Worm (Caenorhabditis elegans) whole organism, L1 larva: ENCODE data around the gene F42G2.5.

Source experiments
- C34B4.2 ChIP-seq: sonication (generic microtip); optimal IDR thresholded peaks from 2 replicates; lab custom pipeline; 2017; ENCODE audit warnings: mild to moderate bottlenecking, missing genetic modification characterization, missing compliant biosample characterization
- ceh-90 ChIP-seq: sonication (generic microtip); optimal IDR thresholded peaks from 2 replicates; lab custom pipeline; 2016; ENCODE audit warnings: missing genetic modification characterization, missing compliant biosample characterization
- dpl-1 ChIP-seq, 3 experiments: fragments of 150-350 bp in 2 of 3; sonication (generic microtip) in 1 of 3; optimal IDR thresholded peaks; 2 replicates each; lab custom pipeline; 2014 to 2017; ENCODE audit warnings: missing biosample characterization in 3 of 3, missing genetic modification characterization in 3 of 3, missing genetic modification reagents in 3 of 3
- dsc-1 ChIP-seq: sonication (generic microtip); optimal IDR thresholded peaks from 2 replicates; lab custom pipeline; 2016; ENCODE audit warnings: mild to moderate bottlenecking, missing genetic modification characterization, missing compliant biosample characterization
- efl-1 ChIP-seq, 4 experiments: fragments of 150-350 bp; optimal IDR thresholded peaks in 3 of 4; peaks in 1 of 4; 1 replicate in 1 of 4; 2 replicates in 3 of 4; lab custom pipeline; 2014; ENCODE audit warnings: missing biosample characterization in 2 of 4, missing genetic modification characterization in 2 of 4, missing genetic modification reagents in 2 of 4
- efl-3 ChIP-seq: fragments of 200-800 bp; sonication (Bioruptor generic); optimal IDR thresholded peaks from 2 replicates; lab custom pipeline; 2018; ENCODE audit warnings: mild to moderate bottlenecking, missing genetic modification characterization, missing compliant biosample characterization
- egl-13 ChIP-seq: sonication (generic microtip); optimal IDR thresholded peaks from 2 replicates; lab custom pipeline; 2016; ENCODE audit warnings: missing genotype, missing genetic modification reagents, missing genetic modification characterization, missing compliant biosample characterization
- egl-27 ChIP-seq, 2 experiments: fragments of 150-350 bp in 1 of 2; sonication (generic microtip); optimal IDR thresholded peaks; 3 replicates each; lab custom pipeline; 2017 to 2018; ENCODE audit warnings: missing biosample characterization in 2 of 2, missing genetic modification characterization in 2 of 2, missing genetic modification reagents in 2 of 2
- fkh-4 ChIP-seq: sonication (generic microtip); optimal IDR thresholded peaks from 2 replicates; lab custom pipeline; 2016; ENCODE audit warnings: missing compliant biosample characterization, missing genetic modification characterization, borderline replicate concordance
- fos-1 ChIP-seq: fragments of 150-350 bp; optimal IDR thresholded peaks from 2 replicates; lab custom pipeline; 2014; ENCODE audit warnings: missing biosample characterization, missing genetic modification characterization
- grh-1 ChIP-seq: fragments of 200-800 bp; sonication (Bioruptor generic); IDR thresholded peaks from 2 replicates; pipeline ENCODE4 v1.3.6; 2022; ENCODE audit warnings: missing genetic modification reagents, missing genetic modification characterization, missing compliant biosample characterization
- irx-1 ChIP-seq: sonication (generic microtip); optimal IDR thresholded peaks from 2 replicates; lab custom pipeline; 2016; ENCODE audit warnings: missing genetic modification characterization, missing compliant biosample characterization
- isw-1 ChIP-seq: fragments of 200-800 bp; sonication (Bioruptor generic); IDR thresholded peaks from 2 replicates; pipeline ENCODE4 v1.3.6; 2022; ENCODE audit warnings: missing genetic modification characterization, missing compliant biosample characterization
- jun-1 ChIP-seq: fragments of 150-350 bp; optimal IDR thresholded peaks from 2 replicates; lab custom pipeline; 2014; ENCODE audit warnings: missing biosample characterization, missing genetic modification reagents, missing genetic modification characterization
- lin-14 ChIP-seq: fragments of 200-800 bp; sonication (Bioruptor generic); optimal IDR thresholded peaks from 2 replicates; lab custom pipeline; 2018; ENCODE audit warnings: mild to moderate bottlenecking, missing genetic modification characterization, moderate library complexity, missing compliant biosample characterization
- lin-15B ChIP-seq: fragments of 150-350 bp; sonication (generic microtip); optimal IDR thresholded peaks from 3 replicates; lab custom pipeline; 2014; ENCODE audit warnings: missing biosample characterization, missing genetic modification characterization
- lin-35 ChIP-seq, 2 experiments: fragments of 150-350 bp; optimal IDR thresholded peaks; 2 replicates each; lab custom pipeline; 2014; ENCODE audit warnings: missing biosample characterization in 2 of 2, missing genetic modification characterization in 2 of 2, missing genetic modification reagents in 2 of 2
- lin-39 ChIP-seq: fragments of 150-350 bp; optimal IDR thresholded peaks from 2 replicates; lab custom pipeline; 2014; ENCODE audit warnings: missing biosample characterization, missing genetic modification reagents, missing genetic modification characterization
- mab-9 ChIP-seq: fragments of 200-800 bp; sonication (Bioruptor generic); IDR thresholded peaks from 2 replicates; pipeline ENCODE4 v1.3.6; 2022; ENCODE audit warnings: missing genetic modification reagents, missing genetic modification characterization, missing compliant biosample characterization
- mdl-1 ChIP-seq, 2 experiments: fragments of 150-350 bp; optimal IDR thresholded peaks; 2 replicates each; lab custom pipeline; 2014 to 2017; ENCODE audit warnings: missing biosample characterization in 2 of 2, missing genetic modification characterization in 2 of 2, inconsistent platforms in 1 of 2
- nhr-11 ChIP-seq: fragments of 150-350 bp; optimal IDR thresholded peaks from 2 replicates; lab custom pipeline; 2014; ENCODE audit warnings: missing biosample characterization, missing genetic modification characterization
- nhr-12 ChIP-seq: sonication (generic microtip); optimal IDR thresholded peaks from 2 replicates; lab custom pipeline; 2017; ENCODE audit warnings: missing biosample characterization, missing genetic modification characterization
- nhr-19 ChIP-seq: fragments of 200-800 bp; sonication (Bioruptor generic); conservative IDR thresholded peaks from 2 replicates; pipeline ENCODE4 v1.3.6; 2022; ENCODE audit warnings: missing genetic modification characterization, missing compliant biosample characterization
- nhr-20 ChIP-seq: sonication (generic microtip); optimal IDR thresholded peaks from 2 replicates; lab custom pipeline; 2016; ENCODE audit warnings: mild to moderate bottlenecking, missing genetic modification characterization, missing compliant biosample characterization
- nhr-47 ChIP-seq: sonication (generic microtip); optimal IDR thresholded peaks from 2 replicates; lab custom pipeline; 2016; ENCODE audit warnings: mild to moderate bottlenecking, missing genetic modification characterization, moderate library complexity, missing compliant biosample characterization
- nhr-71 ChIP-seq: sonication (generic microtip); optimal IDR thresholded peaks from 2 replicates; lab custom pipeline; 2016; ENCODE audit warnings: mild to moderate bottlenecking, missing genetic modification characterization, moderate library complexity, missing compliant biosample characterization
- nhr-76 ChIP-seq: sonication (generic microtip); optimal IDR thresholded peaks from 2 replicates; lab custom pipeline; 2017; ENCODE audit warnings: missing biosample characterization, missing genetic modification characterization
- nhr-77 ChIP-seq: fragments of 150-350 bp; optimal IDR thresholded peaks from 2 replicates; lab custom pipeline; 2014; ENCODE audit warnings: missing biosample characterization, missing genetic modification characterization
- nhr-85 ChIP-seq: sonication (generic microtip); peaks from one replicate; lab custom pipeline; 2016; ENCODE audit warnings: missing genetic modification characterization, inconsistent platforms, missing compliant biosample characterization
- pax-3 ChIP-seq: fragments of 200-800 bp; sonication (Bioruptor generic); optimal IDR thresholded peaks from 2 replicates; lab custom pipeline; 2018; ENCODE audit warnings: mild to moderate bottlenecking, missing genetic modification characterization, moderate library complexity, missing compliant biosample characterization
- pqm-1 ChIP-seq: sonication (generic microtip); optimal IDR thresholded peaks from 3 replicates; lab custom pipeline; 2017; ENCODE audit warnings: missing biosample characterization, missing genetic modification characterization
- rnt-1 ChIP-seq: sonication (generic microtip); optimal IDR thresholded peaks from 2 replicates; lab custom pipeline; 2016; ENCODE audit warnings: mild to moderate bottlenecking, missing genetic modification characterization, moderate library complexity, missing compliant biosample characterization
- snpc-4 ChIP-seq: fragments of 150-350 bp; optimal IDR thresholded peaks from 2 replicates; lab custom pipeline; 2014; ENCODE audit warnings: missing biosample characterization, missing genetic modification characterization
- sup-37 ChIP-seq: fragments of 200-800 bp; sonication (Bioruptor generic); optimal IDR thresholded peaks from 2 replicates; lab custom pipeline; 2018; ENCODE audit warnings: mild to moderate bottlenecking, missing genetic modification characterization, missing compliant biosample characterization
- swsn-7 ChIP-seq: sonication (generic microtip); optimal IDR thresholded peaks from 2 replicates; lab custom pipeline; 2016; ENCODE audit warnings: missing genetic modification characterization, missing compliant biosample characterization
- tbx-2 ChIP-seq: sonication (generic microtip); optimal IDR thresholded peaks from 2 replicates; lab custom pipeline; 2016; ENCODE audit warnings: missing genetic modification characterization, missing compliant biosample characterization
- tlp-1 ChIP-seq: fragments of 150-350 bp; optimal IDR thresholded peaks from 2 replicates; lab custom pipeline; 2014; ENCODE audit warnings: missing biosample characterization, missing genetic modification characterization
- unc-62 ChIP-seq: fragments of 150-350 bp; optimal IDR thresholded peaks from 2 replicates; lab custom pipeline; 2014; ENCODE audit warnings: missing biosample characterization, missing genetic modification reagents, missing genetic modification characterization
- unc-98 ChIP-seq: fragments of 200-800 bp; sonication (Bioruptor generic); IDR thresholded peaks from 2 replicates; pipeline ENCODE4 v1.3.6; 2022; ENCODE audit warnings: missing genetic modification characterization, missing compliant biosample characterization
- vab-15 ChIP-seq: sonication (generic microtip); optimal IDR thresholded peaks from 2 replicates; lab custom pipeline; 2017; ENCODE audit warnings: missing genotype, mild to moderate bottlenecking, missing genetic modification characterization, missing compliant biosample characterization
- zag-1 ChIP-seq: fragments of 150-350 bp; optimal IDR thresholded peaks from 2 replicates; lab custom pipeline; 2014; ENCODE audit warnings: missing biosample characterization, missing genetic modification characterization
- zip-4 ChIP-seq: fragments of 200-800 bp; sonication (Bioruptor generic); optimal IDR thresholded peaks from 2 replicates; lab custom pipeline; 2018; ENCODE audit warnings: mild to moderate bottlenecking, missing genetic modification characterization, moderate library complexity, missing compliant biosample characterization
- ztf-11 ChIP-seq, 2 experiments: sonication (generic microtip); optimal IDR thresholded peaks; 2 replicates each; lab custom pipeline; 2016 to 2017; ENCODE audit warnings: missing genetic modification characterization in 2 of 2, missing biosample characterization in 1 of 2, missing compliant biosample characterization in 1 of 2
- ztf-4 ChIP-seq: fragments of 150-350 bp; optimal IDR thresholded peaks from 2 replicates; lab custom pipeline; 2014; ENCODE audit warnings: missing biosample characterization, missing genetic modification characterization

Gene F42G2.5

DNA sequence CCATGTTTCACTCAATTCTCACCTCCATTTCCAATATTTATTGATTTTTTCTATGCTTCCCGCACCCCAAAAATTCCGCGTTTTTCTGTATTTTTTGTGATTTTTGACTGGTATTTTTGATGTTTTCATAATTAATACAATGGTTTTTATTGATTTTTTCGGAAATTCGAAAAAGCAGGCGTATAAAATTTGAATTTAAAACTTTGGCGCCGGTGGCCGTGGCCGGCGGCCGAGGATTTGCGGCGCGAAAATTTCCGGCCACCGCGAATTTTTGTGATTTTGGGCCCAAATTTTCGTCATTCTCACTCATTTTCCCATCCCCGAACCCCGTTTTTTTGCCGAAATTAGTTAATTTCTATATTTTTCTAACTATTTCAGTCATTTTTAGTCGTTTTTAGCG lies 33.2 kb upstream of the F42G2.5 start (continued):
- no peak for TF ChIP-seq ztf-4 (tag; lab: Kevin White, UChicago)
- TF ChIP-seq nhr-19: peak; percentile 70
- peak; percentile 69 for TF ChIP-seq nhr-47 (tag; lab: Kevin White, UChicago)
- no peak for TF ChIP-seq egl-27 (tag; optimal IDR thresholded peaks at IDR 0.05; lab: Kevin White, UChicago)
- TF ChIP-seq nhr-71: peak; percentile 74
- TF ChIP-seq unc-62: no peak
- peak; percentile 46 for TF ChIP-seq swsn-7 (tag; lab: Kevin White, UChicago)
- peak; percentile 38 for TF ChIP-seq fkh-4 (tag; lab: Kevin White, UChicago)
- TF ChIP-seq ceh-90 (tag; lab: Kevin White, UChicago): peak; percentile 89
- peak; percentile 67 for TF ChIP-seq pax-3 (tag; lab: Kevin White, UChicago)
- peak in 1 of 2 experiments; percentile 68 for TF ChIP-seq ztf-11 (tag; optimal IDR thresholded peaks at IDR 0.05; lab: Kevin White, UChicago)
- TF ChIP-seq nhr-20: peak; percentile 47
- no peak for TF ChIP-seq sup-37 (GFP tag; lab: Kevin White, UChicago)
- TF ChIP-seq grh-1: 0 out of 2 replicates have a peak, but pooled peaks have one; percentile 53
- no peak for TF ChIP-seq fos-1 (tag; lab: Kevin White, UChicago)
- no peak for TF ChIP-seq tlp-1 (tag; lab: Kevin White, UChicago)
- peak; percentile 81 for TF ChIP-seq irx-1 (tag; lab: Kevin White, UChicago)
- no peak for TF ChIP-seq nhr-77 (tag; lab: Kevin White, UChicago)
- peak; percentile 45 for TF ChIP-seq isw-1 (GFP tag; lab: Robert Waterston, UW)
- peak; percentile 18 for TF ChIP-seq jun-1 (tag; lab: Kevin White, UChicago)
- no peak for TF ChIP-seq lin-39 (tag; lab: Kevin White, UChicago)
- TF ChIP-seq zag-1: no peak
- TF ChIP-seq rnt-1: peak; percentile 93
- peak; percentile 55 for TF ChIP-seq dsc-1 (tag; lab: Kevin White, UChicago)
- TF ChIP-seq unc-98 (GFP tag; lab: Robert Waterston, UW): peak; percentile 59; the same call in 1 of the 2 replicates
- no peak for TF ChIP-seq mdl-1 (tag; optimal IDR thresholded peaks at IDR 0.05; lab: Kevin White, UChicago)

DNA sequence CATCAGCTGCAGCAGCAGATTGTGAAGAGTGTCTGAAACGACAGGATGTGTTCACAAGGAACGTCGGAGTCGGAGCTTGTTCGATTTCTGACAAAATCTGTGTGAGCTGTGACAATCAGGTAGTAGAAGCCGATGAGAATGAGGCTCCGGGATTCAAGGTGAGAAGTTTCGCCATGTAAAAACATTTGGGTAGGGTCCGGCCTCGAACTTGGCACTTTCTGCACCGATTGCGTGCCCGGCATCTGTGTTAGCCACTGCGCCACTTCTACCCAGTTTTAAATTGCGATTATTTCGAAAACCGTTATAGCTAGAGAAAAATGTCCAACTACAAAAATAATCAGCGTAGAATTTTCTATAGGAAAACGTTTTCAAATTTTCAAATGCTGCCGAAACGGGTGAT lies 28.9 kb upstream of the F42G2.5 start:
- TF ChIP-seq efl-1 (optimal IDR thresholded peaks at IDR 0.05; lab: Kevin White, UChicago) (no peak), efl-1 (GFP tag; optimal IDR thresholded peaks at IDR 0.05 in 1 of 2; lab: Kevin White, UChicago) (peak in 1 of 2 experiments; percentile 11), snpc-4 (no peak)

DNA sequence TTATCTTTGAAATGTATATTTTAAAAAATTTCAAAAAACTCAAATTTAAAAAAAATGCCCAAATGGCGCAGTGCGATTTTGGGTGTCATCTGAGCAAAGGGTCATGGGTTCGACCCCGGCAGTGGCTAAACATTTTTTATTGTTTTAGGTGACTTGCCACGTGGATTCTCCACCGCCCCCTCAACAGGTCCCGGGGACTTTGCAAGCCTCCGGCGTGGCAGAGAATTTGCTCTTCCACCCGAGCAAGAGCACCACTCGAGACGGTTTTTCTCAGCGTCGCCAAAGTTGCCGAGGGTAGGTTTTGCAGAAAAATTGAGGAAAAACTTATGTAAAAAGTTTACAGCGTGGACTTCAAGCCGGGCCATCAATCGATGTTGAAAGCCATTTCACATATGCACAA lies 27.4 kb upstream of the F42G2.5 start:
- TF ChIP-seq mdl-1 (tag; optimal IDR thresholded peaks at IDR 0.05; lab: Kevin White, UChicago) (no peak), vab-15 (tag; lab: Kevin White, UChicago) (no peak), pqm-1 (tag; lab: Kevin White, UChicago) (no peak), efl-1 (optimal IDR thresholded peaks at IDR 0.05; lab: Kevin White, UChicago) (no peak), efl-1 (GFP tag; optimal IDR thresholded peaks at IDR 0.05 in 1 of 2; lab: Kevin White, UChicago) (peak in 1 of 2 experiments; percentile 7), tbx-2 (tag; lab: Kevin White, UChicago) (no peak)
- TF ChIP-seq, all 84 proteins: peak for 1

DNA sequence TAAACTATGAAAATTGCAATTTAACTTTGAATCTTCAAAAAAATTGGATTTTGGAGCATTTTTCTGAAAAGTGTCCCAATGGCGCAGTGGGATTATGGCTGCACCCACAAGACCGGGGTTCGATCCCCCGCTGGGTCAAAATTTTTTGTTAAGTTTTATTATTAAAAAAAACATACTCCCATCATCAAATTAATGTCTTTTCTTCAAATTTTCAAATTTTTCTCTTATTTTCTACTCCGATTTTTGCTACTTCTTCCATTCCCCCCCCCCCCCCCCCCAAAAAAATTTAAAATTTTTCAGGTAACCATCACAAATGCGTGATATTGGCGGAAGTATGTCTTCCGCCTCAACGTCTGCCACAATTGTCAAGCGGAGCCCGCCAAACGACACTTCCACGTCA lies 25.2 kb upstream of the F42G2.5 start, which contains the start of gene vab-19:
Gene vab-19 (plus strand): TSS at position 301 of the 400 bp plus-strand sequence.
- TF ChIP-seq lin-15B (no peak), nhr-12 (tag; lab: Kevin White, UChicago) (no peak)

DNA sequence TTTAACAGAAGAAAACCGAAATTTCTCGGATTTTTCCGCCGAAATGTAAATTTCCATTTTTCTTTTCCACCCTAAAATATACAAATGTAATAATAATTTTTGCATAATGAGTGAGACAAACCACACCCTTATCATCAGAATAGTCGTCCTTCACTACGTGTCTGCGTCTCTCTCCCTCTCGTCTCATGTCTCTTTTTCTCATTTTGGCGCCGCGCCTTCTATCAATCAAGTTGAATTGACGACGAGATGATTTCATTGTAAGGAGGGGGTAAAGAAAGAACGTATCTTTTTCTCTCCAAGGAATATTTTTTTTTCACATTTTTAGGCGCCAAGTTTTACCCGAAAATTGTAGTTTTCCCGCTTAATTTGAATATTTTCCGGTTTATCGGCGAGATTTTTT lies 24.5 kb upstream of the F42G2.5 start:
- TF ChIP-seq nhr-76 (tag; lab: Kevin White, UChicago) (no peak), efl-3 (GFP tag; lab: Kevin White, UChicago) (no peak), tlp-1 (tag; lab: Kevin White, UChicago) (no peak), dpl-1 (GFP tag; optimal IDR thresholded peaks at IDR 0.05; lab: Kevin White, UChicago) (peak in 2 of 3 experiments; percentile 20 to 21), egl-13 (tag; lab: Kevin White, UChicago) (no peak), mab-9 (GFP tag; lab: Robert Waterston, UW) (no peak), C34B4.2 (tag; lab: Kevin White, UChicago) (no peak), pax-3 (tag; lab: Kevin White, UChicago) (no peak), zip-4 (GFP tag; lab: Kevin White, UChicago) (no peak), jun-1 (tag; lab: Kevin White, UChicago) (no peak), lin-35 (GFP tag; optimal IDR thresholded peaks at IDR 0.05; lab: Kevin White, UChicago) (peak in 1 of 2 experiments; percentile 53), nhr-85 (tag; lab: Kevin White, UChicago) (peak; percentile 81), irx-1 (tag; lab: Kevin White, UChicago) (no peak), vab-15 (tag; lab: Kevin White, UChicago) (no peak), ztf-4 (tag; lab: Kevin White, UChicago) (no peak), ztf-11 (tag; optimal IDR thresholded peaks at IDR 0.05; lab: Kevin White, UChicago) (no peak), nhr-11 (tag; lab: Kevin White, UChicago) (no peak), lin-14 (GFP tag; lab: Kevin White, UChicago) (peak; percentile 70), pqm-1 (tag; lab: Kevin White, UChicago) (no peak), tbx-2 (tag; lab: Kevin White, UChicago) (peak; percentile 19), isw-1 (GFP tag; lab: Robert Waterston, UW) (no peak)
